Fruit fly (Drosophila melanogaster): ENCODE data around the gene Nedd8.

Gene Nedd8

DNA sequence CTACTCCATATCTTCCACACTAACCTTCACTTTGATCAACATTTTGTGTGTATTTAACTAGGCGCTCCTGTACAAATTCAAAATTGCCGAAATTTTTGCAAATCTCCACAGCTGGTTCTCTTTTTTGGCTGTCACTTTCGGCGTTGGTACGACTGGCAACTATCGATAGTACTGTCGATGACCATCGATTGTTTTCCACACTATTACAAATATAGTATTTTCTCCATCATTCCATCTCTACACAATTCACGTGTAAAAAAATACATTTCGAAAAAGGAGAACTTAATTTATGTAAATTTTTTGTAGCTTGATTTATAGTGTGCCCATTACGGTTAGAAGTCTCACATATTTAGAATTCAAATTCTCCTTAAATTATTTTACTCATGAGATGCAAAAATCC lies at the start of gene Nedd8 (continued):
- TF ChIP-seq eyg (GFP tag; optimal IDR thresholded peaks at IDR 0.05) = no peak
- no peak for TF ChIP-seq Poxn (GFP tag; IDR thresholded peaks at IDR 0.05)
- TF ChIP-seq scrt (GFP tag; optimal IDR thresholded peaks at IDR 0.05) = no peak
- TF ChIP-seq nmo (GFP tag; optimal IDR thresholded peaks at IDR 0.05) = peak; percentile 4
- no peak for TF ChIP-seq CG14965 (GFP tag; optimal IDR thresholded peaks at IDR 0.05; ENCODE audit: borderline replicate concordance)
- TF ChIP-seq ash1 (GFP tag; optimal IDR thresholded peaks at IDR 0.05) = no peak
- peak; percentile 24 for TF ChIP-seq grau (tag; optimal IDR thresholded peaks at IDR 0.05)
- no peak for TF ChIP-seq kay (GFP tag; optimal IDR thresholded peaks at IDR 0.05)
- TF ChIP-seq Dbx (GFP tag; IDR thresholded peaks at IDR 0.05) = 0 out of 3 replicates have a peak, but pooled peaks have one; percentile 30
- TF ChIP-seq CG12155 (GFP tag; optimal IDR thresholded peaks at IDR 0.05) = no peak
- no peak for TF ChIP-seq Fer1 (GFP tag; optimal IDR thresholded peaks at IDR 0.05)
- TF ChIP-seq CG33557 (GFP tag; optimal IDR thresholded peaks at IDR 0.05) = no peak
- TF ChIP-seq CG12071 (GFP tag; optimal IDR thresholded peaks at IDR 0.05) = no peak
- TF ChIP-seq CG1529 (GFP tag; optimal IDR thresholded peaks at IDR 0.05) = no peak
- no peak for TF ChIP-seq CG8281 (tag; optimal IDR thresholded peaks at IDR 0.05)
- TF ChIP-seq bab2 (GFP tag; optimal IDR thresholded peaks at IDR 0.05) = no peak
- TF ChIP-seq BtbVII (GFP tag; optimal IDR thresholded peaks at IDR 0.05) = no peak
- TF ChIP-seq Gsc (GFP tag; IDR thresholded peaks at IDR 0.05) = no peak
- TF ChIP-seq HmgD (GFP tag; optimal IDR thresholded peaks at IDR 0.05) = peak; percentile 27
- TF ChIP-seq nerfin-1 (tag; optimal IDR thresholded peaks at IDR 0.05) = no peak
- TF ChIP-seq chm (GFP tag; IDR thresholded peaks at IDR 0.05) = no peak
- TF ChIP-seq CG2129 (GFP tag; IDR thresholded peaks at IDR 0.05; ENCODE audit: partially characterized antibody) = peak; percentile 74
- TF ChIP-seq GATAe (GFP tag; conservative IDR thresholded peaks at IDR 0.05) = no peak
- TF ChIP-seq Jarid2 (GFP tag; optimal IDR thresholded peaks at IDR 0.05) = no peak
- TF ChIP-seq CG15011 (GFP tag; optimal IDR thresholded peaks at IDR 0.05) = no peak
- peak; percentile 46 for TF ChIP-seq CG2120 (GFP tag; optimal IDR thresholded peaks at IDR 0.05)
- peak; percentile 5 for TF ChIP-seq Dek (tag; optimal IDR thresholded peaks at IDR 0.05)
- no peak for TF ChIP-seq CG16815 (GFP tag; optimal IDR thresholded peaks at IDR 0.05)
- TF ChIP-seq sd (tag; optimal IDR thresholded peaks at IDR 0.05) = peak; percentile 15
- no peak for TF ChIP-seq bigmax (GFP tag; optimal IDR thresholded peaks at IDR 0.05)
- peak; percentile 63 for TF ChIP-seq HmgZ (tag; optimal IDR thresholded peaks at IDR 0.05)
- no peak for TF ChIP-seq CG31224 (GFP tag; IDR thresholded peaks at IDR 0.05)
- TF ChIP-seq Taf1 (GFP tag; IDR thresholded peaks at IDR 0.05) = no peak
- no peak for TF ChIP-seq CG11696 (GFP tag; IDR thresholded peaks at IDR 0.05)
- peak; percentile 77 for TF ChIP-seq CG14860 (GFP tag; IDR thresholded peaks at IDR 0.05; ENCODE audit: partially characterized antibody)
- no peak for TF ChIP-seq pita (GFP tag; optimal IDR thresholded peaks at IDR 0.05)
- TF ChIP-seq Tbp (GFP tag; optimal IDR thresholded peaks at IDR 0.05) = no peak
- TF ChIP-seq sna (GFP tag; IDR thresholded peaks at IDR 0.05; ENCODE audit: partially characterized antibody) = peak; percentile 87
- TF ChIP-seq CG2116 (GFP tag; optimal IDR thresholded peaks at IDR 0.05) = peak; percentile 50
- TF ChIP-seq BEAF-32 (GFP tag; optimal IDR thresholded peaks at IDR 0.05) = peak; percentile 86
- TF ChIP-seq CG17186 (GFP tag; optimal IDR thresholded peaks at IDR 0.05) = no peak
- no peak for TF ChIP-seq croc (GFP tag; conservative IDR thresholded peaks at IDR 0.05)
- TF ChIP-seq CG14050 (GFP tag; IDR thresholded peaks at IDR 0.05) = no peak
- peak; percentile 92 for TF ChIP-seq Dll (GFP tag; IDR thresholded peaks at IDR 0.05; ENCODE audit: partially characterized antibody)
- no peak for TF ChIP-seq CG14441 (GFP tag; IDR thresholded peaks at IDR 0.05)
- peak; percentile 28 for TF ChIP-seq D19A (tag; optimal IDR thresholded peaks at IDR 0.05)
- no peak for TF ChIP-seq CG13123 (GFP tag; optimal IDR thresholded peaks at IDR 0.05)
- TF ChIP-seq CTCF (GFP tag; optimal IDR thresholded peaks at IDR 0.05) = peak; percentile 62
- peak; percentile 38 for TF ChIP-seq CG12391 (tag; optimal IDR thresholded peaks at IDR 0.05)
- no peak for TF ChIP-seq wek (GFP tag; optimal IDR thresholded peaks at IDR 0.05)
- no peak for TF ChIP-seq CG8359 (GFP tag; optimal IDR thresholded peaks at IDR 0.05; ENCODE audit: borderline replicate concordance)
- no peak for TF ChIP-seq Deaf1 (tag; optimal IDR thresholded peaks at IDR 0.05)

Measured in whole organism, embryonic.